Fruit fly (Drosophila melanogaster): ENCODE data around the gene Eip75B.

DNA sequence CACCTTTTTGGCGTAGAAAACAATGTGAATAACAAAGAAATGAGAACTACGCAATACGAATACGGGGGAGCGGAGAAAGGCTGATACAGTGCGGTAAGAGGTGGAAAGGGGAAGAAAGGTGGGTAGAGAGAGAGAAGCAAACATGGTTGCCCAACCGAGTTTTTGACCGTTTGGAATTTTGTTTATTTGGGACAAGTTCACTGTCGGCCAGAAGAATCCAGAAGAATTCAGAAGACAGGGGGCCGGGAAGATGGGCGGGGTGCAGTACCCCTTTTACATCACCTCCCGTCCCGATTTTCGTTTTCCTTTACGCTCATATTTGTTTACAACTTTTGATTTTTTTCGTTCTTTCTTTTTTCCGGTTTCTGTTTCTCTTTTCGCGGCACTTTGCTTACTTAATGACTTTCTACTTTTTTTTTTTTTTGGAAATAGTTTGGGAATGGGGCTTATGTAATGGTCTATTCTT lies 54.0 kb downstream of the Eip75B start:
- TF ChIP-seq dsf (GFP tag; optimal IDR thresholded peaks at IDR 0.05; ENCODE audit: borderline replicate concordance) (no peak), psq (GFP tag; optimal IDR thresholded peaks at IDR 0.05) (peak; percentile 98)
